Worm (Caenorhabditis elegans): ENCODE measurements around the gene C49F8.15.

The C49F8.15 gene

ce11 chrX:13362486-13362885, at the start of gene C49F8.15:
Gene C49F8.15 (minus strand): TSS chrX:13362586.
- TF ChIP-seq vab-15 (tag; optimal IDR thresholded peaks at IDR 0.05) (no peak), tlp-1 (tag; optimal IDR thresholded peaks at IDR 0.05) (no peak), snu-23 (GFP tag; optimal IDR thresholded peaks at IDR 0.05) (no peak), nhr-20 (tag; optimal IDR thresholded peaks at IDR 0.05) (no peak), ztf-4 (tag; optimal IDR thresholded peaks at IDR 0.05) (no peak), pqm-1 (tag; optimal IDR thresholded peaks at IDR 0.05) (no peak), ama-1 (optimal IDR thresholded peaks at IDR 0.05) (no peak), C34B4.2 (tag; optimal IDR thresholded peaks at IDR 0.05) (no peak), lin-15B (tag; optimal IDR thresholded peaks at IDR 0.05) (no peak), elt-2 (tag; optimal IDR thresholded peaks at IDR 0.05) (no peak)

ce11 chrX:13411306-13411705, 48.9 kb upstream of the C49F8.15 start:
- TF ChIP-seq snu-23 (GFP tag; optimal IDR thresholded peaks at IDR 0.05) (peak; percentile 4), nhr-19 (GFP tag; conservative IDR thresholded peaks at IDR 0.05) (no peak), nhr-20 (tag; optimal IDR thresholded peaks at IDR 0.05) (peak; percentile 71)

ce11 chrX:13409543-13409942, 47.2 kb upstream of the C49F8.15 start, which contains the start of the genes cyp-13B1 and C29F7.1:
Gene cyp-13B1 (minus strand): TSS chrX:13409643.
Gene C29F7.1 (plus strand): TSS chrX:13409936.
- TF ChIP-seq C04F5.9 (tag; optimal IDR thresholded peaks at IDR 0.05): no peak
- no peak for TF ChIP-seq fkh-4 (tag; optimal IDR thresholded peaks at IDR 0.05; ENCODE audit: borderline replicate concordance)
- no peak for TF ChIP-seq lin-15B (tag; optimal IDR thresholded peaks at IDR 0.05)
- TF ChIP-seq nhr-19 (GFP tag; conservative IDR thresholded peaks at IDR 0.05): 0 out of 2 replicates have a peak, but pooled peaks have one; percentile 18
- TF ChIP-seq elt-2 (tag; optimal IDR thresholded peaks at IDR 0.05): peak; percentile 15
- TF ChIP-seq pqm-1 (tag; optimal IDR thresholded peaks at IDR 0.05): no peak
- TF ChIP-seq nhr-85 (tag): peak; percentile 23
- TF ChIP-seq hlh-4 (tag; optimal IDR thresholded peaks at IDR 0.05): no peak
- no peak for TF ChIP-seq xbp-1 (tag; optimal IDR thresholded peaks at IDR 0.05)
- peak; percentile 35 for TF ChIP-seq lin-14 (GFP tag; optimal IDR thresholded peaks at IDR 0.05)
- peak; percentile 1 for TF ChIP-seq nhr-71 (tag; optimal IDR thresholded peaks at IDR 0.05)
- TF ChIP-seq nhr-20 (tag; optimal IDR thresholded peaks at IDR 0.05): peak; percentile 46

- TF ChIP-seq mef-2 (tag; optimal IDR thresholded peaks at IDR 0.05) (no peak), hpl-2 (GFP tag; optimal IDR thresholded peaks at IDR 0.05) (no peak), ztf-11 (tag; optimal IDR thresholded peaks at IDR 0.05) (no peak), dpl-1 (GFP tag; optimal IDR thresholded peaks at IDR 0.05) (no peak), grh-1 (GFP tag; IDR thresholded peaks at IDR 0.05) (no peak), unc-30 (tag; optimal IDR thresholded peaks at IDR 0.05) (no peak), pqm-1 (tag; optimal IDR thresholded peaks at IDR 0.05) (no peak), sox-4 (tag; optimal IDR thresholded peaks at IDR 0.05) (no peak), tlp-1 (tag; optimal IDR thresholded peaks at IDR 0.05) (no peak), ceh-8 (GFP tag; optimal IDR thresholded peaks at IDR 0.05) (no peak), nhr-71 (tag; optimal IDR thresholded peaks at IDR 0.05) (no peak), ztf-4 (tag; optimal IDR thresholded peaks at IDR 0.05) (no peak), mep-1 (tag; optimal IDR thresholded peaks at IDR 0.05) (no peak), unc-86 (tag; optimal IDR thresholded peaks at IDR 0.05) (no peak), jun-1 (tag; optimal IDR thresholded peaks at IDR 0.05) (no peak), egl-27 (tag; optimal IDR thresholded peaks at IDR 0.05) (no peak), ces-1 (GFP tag; optimal IDR thresholded peaks at IDR 0.05) (no peak), aly-2 (tag; optimal IDR thresholded peaks at IDR 0.05) (no peak), nhr-84 (tag; optimal IDR thresholded peaks at IDR 0.05) (no peak)
Observed at ce11 chrX:13401783-13402182, 39.4 kb upstream of the C49F8.15 start, which contains the start of gene F02C12.1. Gene F02C12.1 (plus strand): TSS chrX:13402083.

ce11 chrX:13401311-13401710, 38.9 kb upstream of the C49F8.15 start:
- peak; percentile 68 for TF ChIP-seq blmp-1 (tag; optimal IDR thresholded peaks at IDR 0.05)
- TF ChIP-seq rnt-1 (tag; optimal IDR thresholded peaks at IDR 0.05): peak; percentile 4
- peak; percentile 4 for TF ChIP-seq snu-23 (GFP tag; optimal IDR thresholded peaks at IDR 0.05)
- no peak for TF ChIP-seq ama-1 (optimal IDR thresholded peaks at IDR 0.05)
- TF ChIP-seq lin-14 (GFP tag; optimal IDR thresholded peaks at IDR 0.05): peak; percentile 42
- peak; percentile 40 for TF ChIP-seq nhr-77 (tag; optimal IDR thresholded peaks at IDR 0.05)
- TF ChIP-seq C16A3.4 (tag; optimal IDR thresholded peaks at IDR 0.05): no peak
- peak; percentile 35 for TF ChIP-seq nhr-20 (tag; optimal IDR thresholded peaks at IDR 0.05)
- peak; percentile 4 for TF ChIP-seq elt-2 (tag; optimal IDR thresholded peaks at IDR 0.05)
- no peak for TF ChIP-seq mep-1 (tag; optimal IDR thresholded peaks at IDR 0.05)
- TF ChIP-seq mef-2 (tag; optimal IDR thresholded peaks at IDR 0.05): no peak
- TF ChIP-seq nhr-19 (GFP tag; conservative IDR thresholded peaks at IDR 0.05): no peak
- TF ChIP-seq efl-1 (optimal IDR thresholded peaks at IDR 0.05): peak in 1 of 2 experiments; percentile 4
- TF ChIP-seq efl-1 (GFP tag; optimal IDR thresholded peaks at IDR 0.05 in 1 of 2): peak in 1 of 2 experiments; percentile 15
- TF ChIP-seq efl-3 (GFP tag; optimal IDR thresholded peaks at IDR 0.05): no peak
- TF ChIP-seq aly-2 (tag; optimal IDR thresholded peaks at IDR 0.05): no peak
- no peak for TF ChIP-seq nhr-85 (tag)
- TF ChIP-seq lsy-2 (tag; optimal IDR thresholded peaks at IDR 0.05): no peak
- no peak for TF ChIP-seq unc-30 (tag; optimal IDR thresholded peaks at IDR 0.05)
- no peak for TF ChIP-seq ztf-4 (tag; optimal IDR thresholded peaks at IDR 0.05)
- TF ChIP-seq pag-3 (tag; optimal IDR thresholded peaks at IDR 0.05; ENCODE audit: borderline replicate concordance, insufficient read depth): no peak
- TF ChIP-seq vab-15 (tag; optimal IDR thresholded peaks at IDR 0.05): no peak
- TF ChIP-seq ztf-11 (tag; optimal IDR thresholded peaks at IDR 0.05): no peak
